Worm (Caenorhabditis elegans) whole organism, L2 larva: Measurements from ENCODE around the gene par-3.

Experiments used
- C34F6.9 ChIP-seq: fragments of 150-350 bp; optimal IDR thresholded peaks from 2 replicates; lab custom pipeline; 2014; ENCODE audit warnings: missing biosample characterization, missing genetic modification characterization
- F13H6.1 ChIP-seq: sonication (generic microtip); optimal IDR thresholded peaks from 2 replicates; lab custom pipeline; 2016; ENCODE audit warnings: missing genetic modification characterization, missing compliant biosample characterization
- R02D3.7 ChIP-seq: fragments of 150-350 bp; optimal IDR thresholded peaks from 2 replicates; lab custom pipeline; 2014; ENCODE audit warnings: missing biosample characterization, missing genetic modification characterization
- Y55F3AM.14 ChIP-seq: fragments of 200-800 bp; sonication (Bioruptor generic); optimal IDR thresholded peaks from 2 replicates; lab custom pipeline; 2018; ENCODE audit warnings: mild to moderate bottlenecking, missing genetic modification characterization, missing compliant biosample characterization
- ZK546.5 ChIP-seq: sonication (generic microtip); optimal IDR thresholded peaks from 2 replicates; lab custom pipeline; 2017; ENCODE audit warnings: missing biosample characterization, missing genetic modification characterization
- alr-1 ChIP-seq: fragments of 150-350 bp; optimal IDR thresholded peaks from 2 replicates; lab custom pipeline; 2014; ENCODE audit warnings: missing biosample characterization, missing genetic modification characterization
- ama-1 ChIP-seq: fragments of 150-350 bp; optimal IDR thresholded peaks from 2 replicates; lab custom pipeline; 2018; ENCODE audit warnings: inconsistent platforms
- blmp-1 ChIP-seq: sonication (generic microtip); optimal IDR thresholded peaks from 2 replicates; lab custom pipeline; 2017; ENCODE audit warnings: missing genetic modification characterization, mild to moderate bottlenecking, missing compliant biosample characterization, antibody characterized with exemption, moderate library complexity; ENCODE audit not compliant: insufficient read depth
- ceh-82 ChIP-seq: fragments of 150-350 bp; optimal IDR thresholded peaks from 2 replicates; lab custom pipeline; 2014; ENCODE audit warnings: missing biosample characterization, missing genetic modification characterization
- crh-2 ChIP-seq: sonication (generic microtip); optimal IDR thresholded peaks from 2 replicates; lab custom pipeline; 2017; ENCODE audit warnings: missing biosample characterization, missing genetic modification characterization
- dmd-4 ChIP-seq: sonication (generic microtip); optimal IDR thresholded peaks from 2 replicates; lab custom pipeline; 2017; ENCODE audit warnings: missing biosample characterization, missing genetic modification characterization
- elt-1 ChIP-seq: fragments of 150-350 bp; optimal IDR thresholded peaks from 2 replicates; lab custom pipeline; 2014; ENCODE audit warnings: missing biosample characterization, missing genetic modification characterization
- fos-1 ChIP-seq: fragments of 150-350 bp; optimal IDR thresholded peaks from 2 replicates; lab custom pipeline; 2014; ENCODE audit warnings: missing biosample characterization, missing genetic modification characterization
- gmeb-1 ChIP-seq: fragments of 150-350 bp; optimal IDR thresholded peaks from 2 replicates; lab custom pipeline; 2014; ENCODE audit warnings: missing biosample characterization, missing genetic modification characterization
- lin-11 ChIP-seq: fragments of 150-350 bp; sonication (generic microtip); optimal IDR thresholded peaks from 2 replicates; lab custom pipeline; 2014; ENCODE audit warnings: missing biosample characterization, missing genetic modification characterization, inconsistent platforms, mixed read lengths
- lin-13 ChIP-seq: fragments of 150-350 bp; optimal IDR thresholded peaks from 2 replicates; lab custom pipeline; 2014; ENCODE audit warnings: missing biosample characterization, missing genetic modification reagents, missing genetic modification characterization
- lin-39 ChIP-seq: fragments of 150-350 bp; optimal IDR thresholded peaks from 2 replicates; lab custom pipeline; 2014; ENCODE audit warnings: missing biosample characterization, missing genetic modification reagents, missing genetic modification characterization
- lsy-2 ChIP-seq, 2 experiments: fragments of 150-350 bp in 1 of 2; sonication (generic microtip) in 1 of 2; optimal IDR thresholded peaks; 2 replicates each; lab custom pipeline; 2014 to 2017; ENCODE audit warnings: missing biosample characterization in 2 of 2, missing genetic modification characterization in 2 of 2
- mab-5 ChIP-seq: fragments of 150-350 bp; optimal IDR thresholded peaks from 2 replicates; lab custom pipeline; 2014; ENCODE audit warnings: missing biosample characterization, missing genetic modification characterization
- mdl-1 ChIP-seq, 2 experiments: fragments of 150-350 bp in 1 of 2; sonication (generic microtip) in 1 of 2; optimal IDR thresholded peaks; 2 replicates each; lab custom pipeline; 2017; ENCODE audit warnings: missing biosample characterization in 2 of 2, missing genetic modification characterization in 2 of 2
- nhr-129 ChIP-seq: fragments of 150-350 bp; optimal IDR thresholded peaks from 2 replicates; lab custom pipeline; 2014; ENCODE audit warnings: missing biosample characterization, missing genetic modification characterization
- nhr-23 ChIP-seq: fragments of 150-350 bp; optimal IDR thresholded peaks from 2 replicates; lab custom pipeline; 2014; ENCODE audit warnings: missing biosample characterization, missing genetic modification reagents, missing genetic modification characterization
- nhr-237 ChIP-seq: fragments of 150-350 bp; optimal IDR thresholded peaks from 2 replicates; lab custom pipeline; 2014; ENCODE audit warnings: missing biosample characterization, missing genetic modification characterization
- nhr-25 ChIP-seq: fragments of 150-350 bp; sonication (generic microtip); optimal IDR thresholded peaks from 3 replicates; lab custom pipeline; 2014; ENCODE audit warnings: missing biosample characterization, missing genetic modification characterization
- nhr-6 ChIP-seq: fragments of 150-350 bp; optimal IDR thresholded peaks from 2 replicates; lab custom pipeline; 2014; ENCODE audit warnings: missing biosample characterization, missing genetic modification characterization
- nhr-77 ChIP-seq: fragments of 150-350 bp; optimal IDR thresholded peaks from 2 replicates; lab custom pipeline; 2014; ENCODE audit warnings: missing biosample characterization, missing genetic modification characterization
- sem-4 ChIP-seq: fragments of 150-350 bp; optimal IDR thresholded peaks from 2 replicates; lab custom pipeline; 2014; ENCODE audit warnings: missing biosample characterization, missing genetic modification reagents, missing genetic modification characterization
- sma-9 ChIP-seq, 2 experiments: fragments of 150-350 bp in 1 of 2; sonication (generic microtip) in 1 of 2; optimal IDR thresholded peaks; 2 replicates each; lab custom pipeline; 2014 to 2016; ENCODE audit warnings: missing genetic modification characterization in 2 of 2, mild to moderate bottlenecking in 1 of 2, missing biosample characterization in 1 of 2, missing compliant biosample characterization in 1 of 2, missing genetic modification reagents in 1 of 2, moderate library complexity in 1 of 2
- snpc-4 ChIP-seq: fragments of 150-350 bp; optimal IDR thresholded peaks from 2 replicates; lab custom pipeline; 2014; ENCODE audit warnings: missing biosample characterization, missing genetic modification characterization
- unc-55 ChIP-seq: fragments of 150-350 bp; sonication (generic microtip); optimal IDR thresholded peaks from 3 replicates; lab custom pipeline; 2014; ENCODE audit warnings: missing biosample characterization, missing genetic modification reagents, missing genetic modification characterization
- unc-62 ChIP-seq: fragments of 150-350 bp; optimal IDR thresholded peaks from 2 replicates; lab custom pipeline; 2014; ENCODE audit warnings: missing biosample characterization, missing genetic modification reagents, missing genetic modification characterization
- zag-1 ChIP-seq: fragments of 150-350 bp; optimal IDR thresholded peaks from 2 replicates; lab custom pipeline; 2014; ENCODE audit warnings: missing biosample characterization, missing genetic modification characterization
- ztf-1 ChIP-seq: fragments of 200-800 bp; sonication (Bioruptor generic); conservative IDR thresholded peaks from 2 replicates; pipeline ENCODE4 v1.3.6; 2022; ENCODE audit warnings: missing genetic modification characterization, missing compliant biosample characterization
- ztf-4 ChIP-seq: fragments of 150-350 bp; optimal IDR thresholded peaks from 2 replicates; lab custom pipeline; 2014; ENCODE audit warnings: missing biosample characterization, missing genetic modification characterization

Gene par-3

ce11 chrIII:5632426-5632976 is 31.5 kb upstream of the par-3 start:
- TF ChIP-seq crh-2 (tag; lab: Kevin White, UChicago) (no peak), lin-13 (GFP tag; lab: Kevin White, UChicago) (peak; percentile 38), dmd-4 (no peak), sem-4 (tag; lab: Kevin White, UChicago) (no peak), nhr-129 (peak; percentile 1), C34F6.9 (tag; lab: Kevin White, UChicago) (peak; percentile 47), mab-5 (no peak), lin-11 (no peak), ztf-4 (tag; lab: Kevin White, UChicago) (peak; percentile 2), ceh-82 (tag; lab: Kevin White, UChicago) (no peak), lsy-2 (tag; optimal IDR thresholded peaks at IDR 0.05; lab: Kevin White, UChicago) (peak in 1 of 2 experiments; percentile 10), unc-55 (GFP tag; lab: Kevin White, UChicago) (peak; percentile 54), ama-1 (no peak), snpc-4 (tag; lab: Kevin White, UChicago) (peak; percentile 91), sma-9 (GFP tag; optimal IDR thresholded peaks at IDR 0.05; lab: Kevin White, UChicago) (peak; percentile 57), sma-9 (tag; optimal IDR thresholded peaks at IDR 0.05; lab: Kevin White, UChicago) (no peak), mdl-1 (tag; optimal IDR thresholded peaks at IDR 0.05; lab: Kevin White, UChicago) (peak in 1 of 2 experiments; percentile 12), zag-1 (tag; lab: Kevin White, UChicago) (peak; percentile 23)

DNA sequence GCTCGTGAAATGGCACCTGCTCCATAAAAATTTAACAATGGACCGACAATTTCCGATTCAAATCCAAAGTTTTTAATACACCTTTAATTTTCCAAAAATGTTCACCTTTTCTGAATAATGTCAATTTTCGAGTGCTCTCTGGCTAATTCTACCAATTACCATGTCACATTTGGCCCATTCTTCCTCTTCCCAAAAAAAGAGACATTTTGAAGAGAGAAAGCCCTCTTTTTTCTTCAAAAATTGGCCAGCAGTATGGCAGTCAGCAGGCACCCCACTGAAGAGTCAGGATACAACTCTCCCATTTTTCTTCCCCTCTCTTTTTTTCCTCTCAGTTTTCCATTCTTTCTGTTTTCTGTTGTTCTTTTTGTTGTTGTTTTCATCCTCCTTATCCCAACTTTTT is 29.5 kb upstream of the par-3 start:
- peak; percentile 2 for TF ChIP-seq C34F6.9 (tag; lab: Kevin White, UChicago)
- peak; percentile 11 for TF ChIP-seq unc-55 (GFP tag; lab: Kevin White, UChicago)
- no peak for TF ChIP-seq unc-62 (GFP tag; lab: Kevin White, UChicago)
- peak in 1 of 2 experiments; percentile 29 for TF ChIP-seq lsy-2 (tag; optimal IDR thresholded peaks at IDR 0.05; lab: Kevin White, UChicago)

DNA sequence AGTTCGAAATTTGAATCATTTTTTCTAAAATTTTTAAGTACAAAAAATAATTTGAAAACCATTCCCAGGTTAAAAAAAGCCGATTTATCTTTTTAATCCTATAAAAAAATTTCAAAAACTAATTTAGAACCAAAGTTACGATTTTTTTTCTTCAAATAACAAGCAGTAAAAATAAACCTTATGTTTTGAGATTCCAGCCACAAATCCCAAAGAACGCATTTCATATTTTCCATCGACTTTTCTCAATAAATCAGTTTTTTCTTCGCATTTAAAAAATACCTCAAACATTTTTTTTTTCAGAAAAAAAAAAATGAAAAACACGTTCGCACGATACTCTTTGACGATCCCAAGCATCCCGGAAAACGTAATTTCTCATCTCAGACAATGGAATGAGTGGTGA is 28.9 kb upstream of the par-3 start, which contains the start of gene ckk-1:
ckk-1 (plus strand) TSS at position 301 of the 400 bp plus-strand sequence.
- TF ChIP-seq blmp-1 (tag; lab: Kevin White, UChicago) (no peak), lin-13 (GFP tag; lab: Kevin White, UChicago) (no peak), elt-1 (tag; lab: Kevin White, UChicago) (no peak), Y55F3AM.14 (GFP tag; lab: Kevin White, UChicago) (no peak), nhr-25 (tag; lab: Kevin White, UChicago) (no peak), nhr-129 (no peak), fos-1 (tag; lab: Kevin White, UChicago) (no peak), gmeb-1 (tag; lab: Kevin White, UChicago) (no peak), alr-1 (tag; lab: Kevin White, UChicago) (no peak), nhr-23 (tag; lab: Kevin White, UChicago) (no peak), ztf-1 (GFP tag; lab: Robert Waterston, UW) (no peak), ceh-82 (tag; lab: Kevin White, UChicago) (no peak), nhr-77 (tag; lab: Kevin White, UChicago) (no peak)

DNA sequence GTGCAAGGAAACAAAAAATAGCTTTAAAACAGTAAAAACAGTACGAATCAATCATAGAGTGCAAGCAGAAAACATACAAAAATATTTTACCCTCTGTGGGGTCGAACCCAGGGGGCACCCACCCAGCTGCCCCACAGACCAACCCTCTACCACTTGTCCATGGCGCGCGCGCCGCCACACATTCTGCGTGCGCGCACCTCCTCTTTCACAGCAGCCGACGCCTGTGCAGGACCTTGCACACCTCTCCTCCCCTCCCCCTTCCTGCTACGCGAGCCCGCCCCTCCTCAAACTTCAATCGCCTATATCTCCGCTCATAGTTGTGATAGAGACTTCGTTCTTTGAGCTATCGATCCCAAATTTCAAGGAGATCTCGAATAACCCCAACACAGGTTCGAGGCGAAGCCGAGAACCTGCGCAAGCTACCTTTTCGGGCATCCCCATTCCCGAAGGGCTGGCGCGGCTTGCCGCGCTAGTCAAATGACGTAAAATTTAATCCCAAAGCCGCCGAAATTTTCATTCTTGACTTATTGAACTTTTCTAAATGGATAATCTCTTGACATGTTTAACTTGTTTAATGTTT is 26.6 kb upstream of the par-3 start:
- TF ChIP-seq snpc-4 (tag; lab: Kevin White, UChicago) = peak; percentile 34

DNA sequence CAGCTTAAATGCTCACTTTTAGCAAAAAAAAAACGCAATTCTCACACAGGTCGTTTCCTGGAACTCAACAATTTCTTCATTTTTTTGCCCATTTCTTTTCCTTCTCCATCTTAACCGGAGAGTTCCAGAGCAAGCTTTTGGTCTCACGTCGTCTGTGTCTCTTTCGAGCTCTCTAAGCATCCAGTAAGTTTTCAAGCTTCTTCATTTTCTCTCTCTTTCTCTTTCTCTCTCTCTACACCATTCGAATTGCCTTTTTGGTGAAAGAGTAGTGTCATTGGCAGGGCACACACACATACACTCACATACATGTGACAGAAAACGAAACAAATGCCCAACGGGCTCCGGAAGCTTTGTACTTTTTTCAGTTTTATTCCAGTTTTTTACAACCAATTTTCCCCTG is 24.1 kb upstream of the par-3 start:
- TF ChIP-seq ceh-82 (tag; lab: Kevin White, UChicago) (peak; percentile 48), nhr-6 (tag; lab: Kevin White, UChicago) (peak; percentile 29), unc-62 (GFP tag; lab: Kevin White, UChicago) (no peak), C34F6.9 (tag; lab: Kevin White, UChicago) (peak; percentile 86), R02D3.7 (tag; lab: Kevin White, UChicago) (no peak), crh-2 (tag; lab: Kevin White, UChicago) (peak; percentile 43), F13H6.1 (peak; percentile 11), snpc-4 (tag; lab: Kevin White, UChicago) (peak; percentile 10), dmd-4 (no peak), fos-1 (tag; lab: Kevin White, UChicago) (peak; percentile 2), lin-11 (peak; percentile 39), sma-9 (GFP tag; optimal IDR thresholded peaks at IDR 0.05; lab: Kevin White, UChicago) (peak; percentile 28), sma-9 (tag; optimal IDR thresholded peaks at IDR 0.05; lab: Kevin White, UChicago) (no peak), ztf-4 (tag; lab: Kevin White, UChicago) (peak; percentile 14), unc-55 (GFP tag; lab: Kevin White, UChicago) (peak; percentile 63), zag-1 (tag; lab: Kevin White, UChicago) (peak; percentile 53), lin-13 (GFP tag; lab: Kevin White, UChicago) (peak; percentile 8), nhr-237 (tag; lab: Kevin White, UChicago) (no peak), blmp-1 (tag; lab: Kevin White, UChicago) (no peak), sem-4 (tag; lab: Kevin White, UChicago) (no peak), ZK546.5 (no peak), lin-39 (tag; lab: Kevin White, UChicago) (no peak), lsy-2 (tag; optimal IDR thresholded peaks at IDR 0.05; lab: Kevin White, UChicago) (peak in 1 of 2 experiments; percentile 72), mdl-1 (tag; optimal IDR thresholded peaks at IDR 0.05; lab: Kevin White, UChicago) (peak in 1 of 2 experiments; percentile 11), mab-5 (no peak), nhr-129 (peak; percentile 74)
